Fruit fly (Drosophila melanogaster) whole organism, embryonic: ENCODE results near the gene CG33969.

ENCODE experiments used
- ATbp ChIP-seq: fragments of 200-800 bp; sonication (Bioruptor generic); optimal IDR thresholded peaks from 2 replicates; lab custom pipeline; 2017; ENCODE audit warnings: missing biosample characterization, mild to moderate bottlenecking, missing genetic modification characterization, missing genetic modification reagents
- C15 ChIP-seq: fragments of 200-800 bp; sonication (Bioruptor generic); IDR thresholded peaks from 3 replicates; pipeline ENCODE4 v1.3.6; 2022; ENCODE audit warnings: missing biosample characterization, missing genetic modification characterization
- CG10366 ChIP-seq: fragments of 200-800 bp; sonication (Bioruptor generic); IDR thresholded peaks from 2 replicates; pipeline ENCODE4 v1.3.6; 2022; ENCODE audit warnings: missing biosample characterization, missing genetic modification characterization
- CG10543 ChIP-seq: fragments of 200-800 bp; sonication (Bioruptor generic); optimal IDR thresholded peaks from 3 replicates; lab custom pipeline; 2017; ENCODE audit warnings: missing biosample characterization, mild to moderate bottlenecking, missing genetic modification characterization, moderate library complexity
- CG11456 ChIP-seq: fragments of 200-800 bp; sonication (Bioruptor generic); IDR thresholded peaks from 3 replicates; pipeline ENCODE4 v1.3.6; 2022; ENCODE audit warnings: missing biosample characterization, missing genetic modification characterization
- CG12155 ChIP-seq: fragments of 200-800 bp; sonication (Bioruptor generic); optimal IDR thresholded peaks from 3 replicates; lab custom pipeline; 2016; ENCODE audit warnings: missing biosample characterization, missing genetic modification characterization
- CG13287 ChIP-seq: fragments of 200-800 bp; sonication (Bioruptor generic); IDR thresholded peaks from 2 replicates; pipeline ENCODE4 v1.3.6; 2022; ENCODE audit warnings: missing biosample characterization, missing genetic modification characterization; ENCODE audit not compliant: partially characterized antibody
- CG15269 ChIP-seq: fragments of 200-800 bp; sonication (Bioruptor generic); optimal IDR thresholded peaks from 2 replicates; lab custom pipeline; 2018; ENCODE audit warnings: missing biosample characterization, mild to moderate bottlenecking, missing genetic modification characterization, moderate library complexity
- CG15514 ChIP-seq: fragments of 200-800 bp; sonication (Bioruptor generic); optimal IDR thresholded peaks from 3 replicates; lab custom pipeline; 2017; ENCODE audit warnings: missing biosample characterization, missing genetic modification characterization, mild to moderate bottlenecking, moderate library complexity, missing genetic modification reagents
- CG17385 ChIP-seq: fragments of 200-800 bp; sonication (Bioruptor generic); optimal IDR thresholded peaks from 3 replicates; lab custom pipeline; 2018; ENCODE audit warnings: missing biosample characterization, mild to moderate bottlenecking, missing genetic modification characterization
- CG18011 ChIP-seq: fragments of 200-800 bp; sonication (Bioruptor generic); optimal IDR thresholded peaks from 2 replicates; lab custom pipeline; 2017; ENCODE audit warnings: missing biosample characterization, missing genetic modification characterization, mild to moderate bottlenecking, moderate library complexity, missing genotype
- CG32772 ChIP-seq: fragments of 200-800 bp; sonication (Bioruptor generic); IDR thresholded peaks from 2 replicates; pipeline ENCODE4 v1.3.6; 2022; ENCODE audit warnings: missing biosample characterization, missing genetic modification characterization
- CG4282 ChIP-seq: fragments of 200-800 bp; sonication (Bioruptor generic); optimal IDR thresholded peaks from 2 replicates; lab custom pipeline; 2016; ENCODE audit warnings: missing biosample characterization, missing genetic modification characterization
- CG43689 ChIP-seq: fragments of 200-800 bp; sonication (Bioruptor generic); IDR thresholded peaks from 2 replicates; pipeline ENCODE4 v1.3.6; 2022; ENCODE audit warnings: missing biosample characterization, missing genetic modification characterization
- CG6175 ChIP-seq: fragments of 200-800 bp; sonication (Bioruptor generic); IDR thresholded peaks from 3 replicates; pipeline ENCODE4 v1.3.6; 2022; ENCODE audit warnings: missing biosample characterization, missing genetic modification characterization
- CG6791 ChIP-seq: fragments of 200-800 bp; sonication (Bioruptor generic); IDR thresholded peaks from 3 replicates; pipeline ENCODE4 v1.3.6; 2022; ENCODE audit warnings: missing biosample characterization, missing genetic modification characterization; ENCODE audit not compliant: partially characterized antibody
- CG7271 ChIP-seq: fragments of 200-800 bp; sonication (Bioruptor generic); optimal IDR thresholded peaks from 2 replicates; lab custom pipeline; 2018; ENCODE audit warnings: missing biosample characterization, mild to moderate bottlenecking, missing genetic modification characterization, moderate library complexity
- CG8281 ChIP-seq: fragments of 200-800 bp; sonication (Bioruptor generic); optimal IDR thresholded peaks from 2 replicates; lab custom pipeline; 2018; ENCODE audit warnings: missing biosample characterization, mild to moderate bottlenecking, missing genetic modification characterization, moderate library complexity
- CG8388 ChIP-seq: fragments of 200-800 bp; sonication (Bioruptor generic); optimal IDR thresholded peaks from 2 replicates; lab custom pipeline; 2019; ENCODE audit warnings: missing biosample characterization, mild to moderate bottlenecking, missing genetic modification characterization, moderate library complexity
- CkIIα-i1 ChIP-seq: fragments of 200-800 bp; sonication (Bioruptor generic); IDR thresholded peaks from 2 replicates; pipeline ENCODE4 v1.3.6; 2022; ENCODE audit warnings: missing biosample characterization, missing genetic modification characterization
- CrebB ChIP-seq: fragments of 200-800 bp; sonication (Bioruptor generic); optimal IDR thresholded peaks from 3 replicates; lab custom pipeline; 2018; ENCODE audit warnings: missing biosample characterization, mild to moderate bottlenecking, missing genetic modification characterization
- Doc3 ChIP-seq: fragments of 200-800 bp; sonication (Bioruptor generic); IDR thresholded peaks from 3 replicates; pipeline ENCODE4 v1.3.6; 2022; ENCODE audit warnings: missing biosample characterization, missing genetic modification characterization; ENCODE audit not compliant: partially characterized antibody
- ERR ChIP-seq: fragments of 200-800 bp; sonication (Bioruptor generic); optimal IDR thresholded peaks from 2 replicates; lab custom pipeline; 2016; ENCODE audit warnings: missing biosample characterization, missing genetic modification characterization
- Ets97D ChIP-seq: fragments of 200-800 bp; sonication (Bioruptor generic); optimal IDR thresholded peaks from 3 replicates; lab custom pipeline; 2016; ENCODE audit warnings: missing biosample characterization, missing genetic modification characterization
- Fer3 ChIP-seq: fragments of 200-800 bp; sonication (Bioruptor generic); optimal IDR thresholded peaks from 2 replicates; lab custom pipeline; 2018; ENCODE audit warnings: missing biosample characterization, mild to moderate bottlenecking, missing genetic modification characterization, moderate library complexity
- H2.0 ChIP-seq: fragments of 200-800 bp; sonication (Bioruptor generic); IDR thresholded peaks from 2 replicates; pipeline ENCODE4 v1.3.6; 2022; ENCODE audit warnings: missing biosample characterization, missing genetic modification characterization
- NK7.1 ChIP-seq: fragments of 200-800 bp; sonication (Bioruptor generic); optimal IDR thresholded peaks from 3 replicates; lab custom pipeline; 2016; ENCODE audit warnings: missing biosample characterization, missing genetic modification characterization
- Nf-YA ChIP-seq: fragments of 200-800 bp; sonication (Bioruptor generic); IDR thresholded peaks from 2 replicates; pipeline ENCODE4 v1.3.6; 2022; ENCODE audit warnings: missing biosample characterization, missing genetic modification characterization
- PHDP ChIP-seq: fragments of 200-800 bp; sonication (Bioruptor generic); optimal IDR thresholded peaks from 3 replicates; lab custom pipeline; 2018; ENCODE audit warnings: missing biosample characterization, mild to moderate bottlenecking, missing genetic modification characterization, moderate library complexity
- Poxn ChIP-seq: fragments of 200-800 bp; sonication (Bioruptor generic); IDR thresholded peaks from 2 replicates; pipeline ENCODE4 v1.3.6; 2022; ENCODE audit warnings: missing biosample characterization, missing genetic modification characterization
- Ravus ChIP-seq: fragments of 200-800 bp; sonication (Bioruptor generic); IDR thresholded peaks from 2 replicates; pipeline ENCODE4 v1.3.6; 2022; ENCODE audit warnings: missing biosample characterization, missing genetic modification characterization
- Ssrp ChIP-seq: fragments of 200-800 bp; sonication (Bioruptor generic); optimal IDR thresholded peaks from 2 replicates; lab custom pipeline; 2018; ENCODE audit warnings: missing biosample characterization, mild to moderate bottlenecking, missing genetic modification characterization, moderate library complexity
- abd-A ChIP-seq: fragments of 200-800 bp; sonication (Bioruptor generic); optimal IDR thresholded peaks from 3 replicates; lab custom pipeline; 2019; ENCODE audit warnings: missing biosample characterization, mild to moderate bottlenecking, missing genetic modification characterization, moderate library complexity
- cg ChIP-seq: fragments of 200-800 bp; sonication (Bioruptor generic); optimal IDR thresholded peaks from 3 replicates; lab custom pipeline; 2019; ENCODE audit warnings: missing biosample characterization, mild to moderate bottlenecking, missing genetic modification characterization, moderate library complexity
- chm ChIP-seq: fragments of 200-800 bp; sonication (Bioruptor generic); IDR thresholded peaks from 2 replicates; pipeline ENCODE4 v1.3.6; 2022; ENCODE audit warnings: missing biosample characterization, missing genetic modification characterization
- gem ChIP-seq: fragments of 200-800 bp; sonication (Bioruptor generic); optimal IDR thresholded peaks from 2 replicates; lab custom pipeline; 2019; ENCODE audit warnings: missing biosample characterization, mild to moderate bottlenecking, missing genetic modification characterization, moderate library complexity
- gsb-n ChIP-seq: fragments of 200-800 bp; sonication (Bioruptor generic); optimal IDR thresholded peaks from 3 replicates; lab custom pipeline; 2018; ENCODE audit warnings: missing biosample characterization, mild to moderate bottlenecking, missing genetic modification characterization
- hbn ChIP-seq: fragments of 200-800 bp; sonication (Bioruptor generic); IDR thresholded peaks from 2 replicates; pipeline ENCODE4 v1.3.6; 2022; ENCODE audit warnings: missing biosample characterization, missing genetic modification characterization; ENCODE audit not compliant: partially characterized antibody
- nerfin-1 ChIP-seq: fragments of 200-800 bp; sonication (Bioruptor generic); optimal IDR thresholded peaks from 3 replicates; lab custom pipeline; 2019; ENCODE audit warnings: missing biosample characterization, mild to moderate bottlenecking, missing genetic modification characterization, moderate library complexity
- nom ChIP-seq: fragments of 200-800 bp; sonication (Bioruptor generic); optimal IDR thresholded peaks from 2 replicates; lab custom pipeline; 2017; ENCODE audit warnings: missing biosample characterization, missing genetic modification characterization, mild to moderate bottlenecking, moderate library complexity, missing genetic modification reagents
- pan ChIP-seq, 4 experiments: fragments of >200 bp in 3 of 4; fragments of 200-800 bp in 1 of 4; sonication (Bioruptor generic) in 1 of 4; optimal IDR thresholded peaks in 3 of 4; IDR thresholded peaks in 1 of 4; 2 replicates each; pipeline versions ENCODE4 v1.3.6 to Lab custom; 2017 to 2022; ENCODE audit warnings: missing biosample characterization in 2 of 4, missing genetic modification characterization in 2 of 4, mixed read lengths in 1 of 4
- peb ChIP-seq: fragments of 200-800 bp; sonication (Bioruptor generic); IDR thresholded peaks from 2 replicates; pipeline ENCODE4 v1.3.6; 2022; ENCODE audit warnings: missing biosample characterization, missing genetic modification characterization
- pfk ChIP-seq: fragments of 200-800 bp; sonication (Bioruptor generic); optimal IDR thresholded peaks from 2 replicates; lab custom pipeline; 2018; ENCODE audit warnings: missing biosample characterization, mild to moderate bottlenecking, missing genetic modification characterization, moderate library complexity
- psq ChIP-seq: fragments of 200-800 bp; sonication (Bioruptor generic); optimal IDR thresholded peaks from 2 replicates; lab custom pipeline; 2017; ENCODE audit warnings: missing biosample characterization, missing genetic modification characterization
- twi ChIP-seq: fragments of 200-800 bp; optimal IDR thresholded peaks from 2 replicates; lab custom pipeline; 2019; ENCODE audit warnings: missing biosample characterization, mild to moderate bottlenecking, missing genetic modification characterization, moderate library complexity
- zen2 ChIP-seq: fragments of 200-800 bp; sonication (Bioruptor generic); IDR thresholded peaks from 3 replicates; pipeline ENCODE4 v1.3.6; 2022; ENCODE audit warnings: missing biosample characterization, missing genetic modification characterization; ENCODE audit not compliant: partially characterized antibody
- zfh1 ChIP-seq: fragments of 200-800 bp; sonication (Bioruptor generic); IDR thresholded peaks from 3 replicates; pipeline ENCODE4 v1.3.6; 2022; ENCODE audit warnings: missing biosample characterization, missing genetic modification characterization

CG33969 gene

DNA sequence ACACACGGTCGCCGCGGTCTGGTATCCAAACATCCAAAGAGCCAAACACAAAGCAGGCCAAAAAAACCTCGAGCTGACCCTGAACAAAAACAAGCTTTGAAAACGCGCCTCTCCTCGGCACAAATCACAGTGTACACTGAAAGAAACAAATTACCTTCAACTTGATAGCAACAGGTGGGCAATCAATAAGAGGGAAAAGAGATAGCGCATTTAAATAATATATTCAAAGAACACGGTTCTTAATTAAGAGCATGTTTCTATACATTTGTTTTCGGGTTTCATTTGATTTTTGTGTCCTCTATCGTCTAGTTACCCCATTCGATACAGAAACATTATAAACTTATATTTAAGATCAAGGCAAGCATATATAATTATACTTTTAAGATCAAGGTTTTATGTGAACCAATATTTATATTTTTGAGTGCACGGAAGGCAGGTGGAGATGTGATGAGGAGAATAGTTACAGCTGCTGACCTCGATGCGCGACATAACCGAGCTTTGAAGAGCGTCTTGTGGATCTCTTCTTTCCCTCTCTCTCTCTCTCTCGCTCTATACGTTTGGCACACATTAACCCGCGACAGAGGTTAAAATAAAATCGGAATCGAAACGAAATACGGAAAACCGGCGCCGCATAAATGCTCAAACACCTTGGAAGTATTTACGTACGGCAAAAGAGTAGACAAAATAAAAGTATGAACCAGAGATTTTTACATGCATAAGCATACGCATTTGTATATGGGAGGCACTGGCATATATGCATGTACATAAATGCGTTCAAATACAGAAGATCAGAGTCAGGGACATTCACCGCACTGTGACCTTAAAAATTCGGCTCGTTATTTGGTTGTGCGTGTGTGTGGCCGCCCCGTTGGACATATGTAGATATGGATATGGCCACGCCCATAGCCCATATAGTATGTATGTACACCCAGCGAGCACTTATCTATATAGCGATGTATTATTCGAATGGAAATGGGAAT lies 5.2 kb upstream of the CG33969 start (continued):
- TF ChIP-seq PHDP (peak; percentile 90), ERR (GFP tag; lab: Kevin White, UChicago) (peak; percentile 3), gem (peak; percentile 94), nerfin-1 (tag; lab: Kevin White, UChicago) (peak; percentile 84), CG8388 (GFP tag; lab: Kevin White, UChicago) (peak; percentile 84), twi (peak; percentile 69), pfk (no peak), Fer3 (tag; lab: Kevin White, UChicago) (peak; percentile 83), Doc3 (GFP tag; lab: Robert Waterston, UW) (no peak), nom (GFP tag; lab: Kevin White, UChicago) (no peak), hbn (GFP tag; lab: Robert Waterston, UW) (no peak), zfh1 (GFP tag; lab: Robert Waterston, UW) (peak; percentile 64; the same call in 1 of the 3 replicates), CG43689 (GFP tag; lab: Robert Waterston, UW) (0 out of 2 replicates have a peak, but pooled peaks have one; percentile 24), peb (peak; percentile 51; the same call in 1 of the 2 replicates), CG7271 (tag; lab: Kevin White, UChicago) (peak; percentile 25), CrebB (tag; lab: Kevin White, UChicago) (peak; percentile 71), CG18011 (peak; percentile 68), NK7.1 (GFP tag; lab: Kevin White, UChicago) (peak; percentile 54), CG8281 (tag; lab: Kevin White, UChicago) (peak; percentile 70)

- TF ChIP-seq CG10366, result no peak
- no peak for TF ChIP-seq Ets97D (GFP tag; lab: Kevin White, UChicago)
- no peak for TF ChIP-seq CG6791 (GFP tag; lab: Robert Waterston, UW)
- no peak for TF ChIP-seq CG12155
- no peak for TF ChIP-seq CG10543 (GFP tag; lab: Kevin White, UChicago)
- TF ChIP-seq CG11456 (GFP tag; lab: Robert Waterston, UW), result no peak
- no peak for TF ChIP-seq CkIIα-i1 (GFP tag; lab: Robert Waterston, UW)
- no peak for TF ChIP-seq pan (optimal IDR thresholded peaks at IDR 0.05; lab: Kevin White, UChicago)
- no peak for TF ChIP-seq pan (GFP tag; optimal IDR thresholded peaks at IDR 0.05 in 1 of 2, IDR thresholded peaks at IDR 0.05 in 1 of 2)
- no peak for TF ChIP-seq H2.0 (GFP tag; lab: Robert Waterston, UW)
- no peak for TF ChIP-seq CG32772 (GFP tag; lab: Robert Waterston, UW)
- TF ChIP-seq gsb-n (tag; lab: Kevin White, UChicago), result no peak
- TF ChIP-seq Nf-YA (GFP tag; lab: Robert Waterston, UW), result peak; percentile 21; the same call in 1 of the 2 replicates
- TF ChIP-seq abd-A (tag; lab: Kevin White, UChicago), result no peak
- no peak for TF ChIP-seq CG15514
- peak; percentile 1 for TF ChIP-seq CG15269 (tag; lab: Kevin White, UChicago)
- peak; percentile 31; the same call in 1 of the 2 replicates for TF ChIP-seq chm
- TF ChIP-seq CG6175 (GFP tag; lab: Robert Waterston, UW), result peak; percentile 64; the same call in 1 of the 3 replicates
- TF ChIP-seq ATbp (GFP tag; lab: Kevin White, UChicago), result no peak
- no peak for TF ChIP-seq psq (GFP tag; lab: Kevin White, UChicago)
- TF ChIP-seq Poxn, result no peak
- TF ChIP-seq Ravus (GFP tag; lab: Robert Waterston, UW), result no peak
- peak; percentile 50; the same call in 1 of the 3 replicates for TF ChIP-seq zen2 (GFP tag; lab: Robert Waterston, UW)
- TF ChIP-seq CG17385 (GFP tag; lab: Kevin White, UChicago), result no peak
- peak; percentile 2 for TF ChIP-seq cg (GFP tag; lab: Kevin White, UChicago)
- no peak for TF ChIP-seq C15
- no peak for TF ChIP-seq Ssrp (tag; lab: Kevin White, UChicago)
- TF ChIP-seq CG13287 (GFP tag; lab: Robert Waterston, UW), result no peak; the same call in 1 of the 2 replicates
- no peak for TF ChIP-seq CG4282 (GFP tag; lab: Kevin White, UChicago)
These were observed 4.4 kb upstream of the CG33969 start for dm6 chr3L:20397770-20398169.
